Worm (Caenorhabditis elegans) whole organism, late embryonic: Measurements from ENCODE around the gene pigg-1.

Experiments used
- ama-1 ChIP-seq: fragments of 150-350 bp; optimal IDR thresholded peaks from 2 replicates; lab custom pipeline; 2014
- ceh-45 ChIP-seq: fragments of 200-800 bp; sonication (Bioruptor generic); IDR thresholded peaks from 2 replicates; pipeline ENCODE4 v1.3.6; 2022; ENCODE audit warnings: missing genetic modification reagents, missing genetic modification characterization, missing compliant biosample characterization
- ceh-48 ChIP-seq: sonication (generic microtip); optimal IDR thresholded peaks from 2 replicates; lab custom pipeline; 2016; ENCODE audit warnings: missing genetic modification characterization, inconsistent platforms, missing compliant biosample characterization
- ceh-6 ChIP-seq: fragments of 200-800 bp; sonication (Bioruptor generic); optimal IDR thresholded peaks from 2 replicates; lab custom pipeline; 2018; ENCODE audit warnings: mild to moderate bottlenecking, missing genetic modification characterization, missing compliant biosample characterization
- elt-2 ChIP-seq: sonication (generic microtip); optimal IDR thresholded peaks from 2 replicates; lab custom pipeline; 2016; ENCODE audit warnings: missing genetic modification reagents, missing genetic modification characterization, missing compliant biosample characterization
- nfya-1 ChIP-seq: sonication (generic microtip); optimal IDR thresholded peaks from 2 replicates; lab custom pipeline; 2017; ENCODE audit warnings: missing genetic modification characterization, mild to moderate bottlenecking, missing compliant biosample characterization, antibody characterized with exemption, moderate library complexity
- ref-2 ChIP-seq: sonication (generic microtip); optimal IDR thresholded peaks from 2 replicates; lab custom pipeline; 2016; ENCODE audit warnings: missing genetic modification characterization, missing compliant biosample characterization
- rnt-1 ChIP-seq: sonication (generic microtip); optimal IDR thresholded peaks from 2 replicates; lab custom pipeline; 2016; ENCODE audit warnings: missing genetic modification characterization, missing compliant biosample characterization
- sox-4 ChIP-seq: sonication (generic microtip); optimal IDR thresholded peaks from 2 replicates; lab custom pipeline; 2017; ENCODE audit warnings: mild to moderate bottlenecking, missing genetic modification characterization, inconsistent platforms, missing compliant biosample characterization
- unc-55 ChIP-seq: sonication (generic microtip); optimal IDR thresholded peaks from 2 replicates; lab custom pipeline; 2017; ENCODE audit warnings: missing biosample characterization, missing genetic modification reagents, missing genetic modification characterization

- peak; percentile 50 for TF ChIP-seq sox-4
- TF ChIP-seq ama-1: peak; percentile 51
- TF ChIP-seq rnt-1 (tag; lab: Kevin White, UChicago): peak; percentile 95
- peak; percentile 62; the same call in 1 of the 2 replicates for TF ChIP-seq ceh-45
- peak; percentile 56 for TF ChIP-seq ceh-6 (GFP tag; lab: Kevin White, UChicago)
- peak; percentile 86 for TF ChIP-seq unc-55
- TF ChIP-seq elt-2: peak; percentile 91
- TF ChIP-seq ceh-48: peak; percentile 49
- peak; percentile 97 for TF ChIP-seq ref-2 (tag; lab: Kevin White, UChicago)
- TF ChIP-seq nfya-1 (tag; lab: Kevin White, UChicago): peak; percentile 97
These were observed 38.8 kb downstream of the pigg-1 start, which contains the start of gene iff-2 for ce11 chrII:8561227-8561626.
